Fruit fly (Drosophila melanogaster): ENCODE measurements around the gene Nnk.

dm6 chr3R:17801264-17801663, 3.8 kb downstream of the Nnk start, which contains the start of gene CG17803:
- no peak for TF ChIP-seq OdsH (GFP tag; optimal IDR thresholded peaks at IDR 0.05)
- no peak for TF ChIP-seq usp (GFP tag; optimal IDR thresholded peaks at IDR 0.05)
- no peak for TF ChIP-seq br (GFP tag; optimal IDR thresholded peaks at IDR 0.05)
- no peak for TF ChIP-seq CrebA (GFP tag; optimal IDR thresholded peaks at IDR 0.05; ENCODE audit: borderline replicate concordance)
- no peak for TF ChIP-seq Dfd (GFP tag; optimal IDR thresholded peaks at IDR 0.05)
- TF ChIP-seq tai (GFP tag; optimal IDR thresholded peaks at IDR 0.05) = no peak
- TF ChIP-seq pan (optimal IDR thresholded peaks at IDR 0.05) = no peak
- no peak for TF ChIP-seq brk (GFP tag; optimal IDR thresholded peaks at IDR 0.05)
- TF ChIP-seq h (GFP tag; optimal IDR thresholded peaks at IDR 0.05) = no peak
- no peak for TF ChIP-seq Dif (GFP tag; optimal IDR thresholded peaks at IDR 0.05; ENCODE audit: partially characterized antibody)
- no peak for TF ChIP-seq sage (GFP tag; optimal IDR thresholded peaks at IDR 0.05)
- no peak for TF ChIP-seq Hr78 (GFP tag; optimal IDR thresholded peaks at IDR 0.05)
- TF ChIP-seq foxo (GFP tag; optimal IDR thresholded peaks at IDR 0.05) = no peak
